Worm (Caenorhabditis elegans): ENCODE data around the gene rad-50.

ce11 chrV:12263723-12264122, 18.3 kb downstream of the rad-50 start, which contains the start of gene ssp-35:
- TF ChIP-seq med-1 (GFP tag; optimal IDR thresholded peaks at IDR 0.05; ENCODE audit: insufficient read depth) (no peak), flt-1 (GFP tag; IDR thresholded peaks at IDR 0.05) (no peak)
